Fruit fly (Drosophila melanogaster) whole organism, adult: ENCODE data around the gene CG32271.

ENCODE experiments used
- CG12768 ChIP-seq: fragments of 200-800 bp; sonication (Bioruptor generic); optimal IDR thresholded peaks from 2 replicates; lab custom pipeline; 2017; ENCODE audit warnings: missing biosample characterization, missing genetic modification characterization, mild to moderate bottlenecking, moderate library complexity, missing genetic modification reagents
- CG7045 ChIP-seq: fragments of 200-800 bp; sonication (Bioruptor generic); optimal IDR thresholded peaks from 2 replicates; lab custom pipeline; 2017; ENCODE audit warnings: missing biosample characterization, mild to moderate bottlenecking, missing genetic modification characterization
- cic ChIP-seq: fragments of 200-800 bp; sonication (Bioruptor generic); optimal IDR thresholded peaks from 2 replicates; lab custom pipeline; 2017; ENCODE audit warnings: missing biosample characterization, mild to moderate bottlenecking, missing genetic modification characterization, moderate library complexity
- tj ChIP-seq: fragments of 200-800 bp; sonication (Bioruptor generic); optimal IDR thresholded peaks from 3 replicates; lab custom pipeline; 2017; ENCODE audit warnings: missing biosample characterization, mild to moderate bottlenecking, missing genetic modification characterization, moderate library complexity
- toe ChIP-seq: fragments of 200-800 bp; sonication (Bioruptor generic); optimal IDR thresholded peaks from 2 replicates; lab custom pipeline; 2016; ENCODE audit warnings: missing biosample characterization, missing genetic modification characterization

- TF ChIP-seq tj (peak; percentile 84), toe (no peak), CG7045 (GFP tag; lab: Kevin White, UChicago) (peak; percentile 93), cic (GFP tag; lab: Kevin White, UChicago) (peak; percentile 57), CG12768 (peak; percentile 94)
Observed at dm6 chr3L:3222643-3223389, 19.9 kb upstream of the CG32271 start, which contains the start of the genes RpL28 and eIF1.
